Fruit fly (Drosophila melanogaster) whole organism, prepupa: ENCODE results near the gene sba.
A peak's percentile ranks its signal among the peaks of the same experiment; 100 is the strongest.

Experiments used
- Blimp-1 ChIP-seq: fragments of 200-800 bp; sonication (Bioruptor generic); optimal IDR thresholded peaks from 3 replicates; lab custom pipeline; 2017; ENCODE audit warnings: missing biosample characterization, missing genetic modification characterization, mild to moderate bottlenecking, moderate library complexity, missing genetic modification reagents
- CG10631 ChIP-seq: fragments of 200-800 bp; sonication (Bioruptor generic); optimal IDR thresholded peaks from 2 replicates; lab custom pipeline; 2016; ENCODE audit warnings: missing biosample characterization, missing genetic modification characterization
- CG11294 ChIP-seq: fragments of 200-800 bp; sonication (Bioruptor generic); IDR thresholded peaks from 2 replicates; pipeline ENCODE4 v1.3.6; 2022; ENCODE audit warnings: missing biosample characterization, missing genetic modification characterization
- CG11762 ChIP-seq: fragments of 200-800 bp; sonication (Bioruptor generic); optimal IDR thresholded peaks from 3 replicates; lab custom pipeline; 2016; ENCODE audit warnings: missing biosample characterization, missing genetic modification characterization; ENCODE audit not compliant: insufficient read depth
- CG15336 ChIP-seq: fragments of 200-800 bp; sonication (Bioruptor generic); IDR thresholded peaks from 2 replicates; pipeline ENCODE4 v1.3.6; 2022; ENCODE audit warnings: missing biosample characterization, missing genetic modification characterization
- CG1621 ChIP-seq: fragments of 200-800 bp; sonication (Bioruptor generic); optimal IDR thresholded peaks from 3 replicates; lab custom pipeline; 2018; ENCODE audit warnings: missing biosample characterization, mild to moderate bottlenecking, missing genetic modification characterization
- CG16779 ChIP-seq: fragments of 200-800 bp; sonication (Bioruptor generic); optimal IDR thresholded peaks from 3 replicates; lab custom pipeline; 2017; ENCODE audit warnings: missing biosample characterization, mild to moderate bottlenecking, missing genetic modification characterization
- CG31627 ChIP-seq: fragments of 200-800 bp; sonication (Bioruptor generic); optimal IDR thresholded peaks from 3 replicates; lab custom pipeline; 2016; ENCODE audit warnings: missing biosample characterization, missing genetic modification characterization
- CG32006 ChIP-seq: fragments of 200-800 bp; sonication (Bioruptor generic); optimal IDR thresholded peaks from 3 replicates; lab custom pipeline; 2017; ENCODE audit warnings: missing biosample characterization, mild to moderate bottlenecking, missing genetic modification characterization
- CG34406 ChIP-seq: fragments of 200-800 bp; sonication (Bioruptor generic); optimal IDR thresholded peaks from 3 replicates; lab custom pipeline; 2016; ENCODE audit warnings: missing biosample characterization, missing genetic modification characterization
- CG4318 ChIP-seq: fragments of 200-800 bp; sonication (Bioruptor generic); optimal IDR thresholded peaks from 3 replicates; lab custom pipeline; 2017; ENCODE audit warnings: missing biosample characterization, mild to moderate bottlenecking, missing genetic modification characterization
- CG6163 ChIP-seq: fragments of 200-800 bp; sonication (Bioruptor generic); IDR thresholded peaks from 3 replicates; pipeline ENCODE4 v1.3.6; 2022; ENCODE audit warnings: missing biosample characterization, missing genetic modification characterization
- CG6276 ChIP-seq: fragments of 200-800 bp; sonication (Bioruptor generic); optimal IDR thresholded peaks from 2 replicates; lab custom pipeline; 2017; ENCODE audit warnings: missing biosample characterization, mild to moderate bottlenecking, missing genetic modification characterization
- CG6808 ChIP-seq: fragments of 200-800 bp; sonication (Bioruptor generic); optimal IDR thresholded peaks from 3 replicates; lab custom pipeline; 2017; ENCODE audit warnings: missing biosample characterization, missing genetic modification characterization, mild to moderate bottlenecking, moderate library complexity, missing genetic modification reagents
- CG7368 ChIP-seq: fragments of 200-800 bp; sonication (Bioruptor generic); optimal IDR thresholded peaks from 3 replicates; lab custom pipeline; 2016; ENCODE audit warnings: missing biosample characterization, missing genetic modification characterization
- CG8119 ChIP-seq: fragments of 200-800 bp; sonication (Bioruptor generic); IDR thresholded peaks from 3 replicates; pipeline ENCODE4 v1.3.6; 2022; ENCODE audit warnings: missing biosample characterization, missing genetic modification characterization
- CG8632 ChIP-seq: fragments of 200-800 bp; sonication (Bioruptor generic); optimal IDR thresholded peaks from 3 replicates; lab custom pipeline; 2016; ENCODE audit warnings: missing biosample characterization, missing genetic modification characterization
- Eip78C ChIP-seq: fragments of 200-800 bp; sonication (Bioruptor generic); peaks from one replicate; lab custom pipeline; 2016; ENCODE audit warnings: missing biosample characterization, missing genetic modification characterization
- Ets96B ChIP-seq: fragments of 200-800 bp; optimal IDR thresholded peaks from 2 replicates; lab custom pipeline; 2019; ENCODE audit warnings: missing biosample characterization, mild to moderate bottlenecking, missing genetic modification characterization, moderate library complexity
- Hr38 ChIP-seq: sonication (Bioruptor generic); optimal IDR thresholded peaks from 2 replicates; lab custom pipeline; 2016; ENCODE audit warnings: missing biosample characterization, missing genetic modification characterization
- Lpt ChIP-seq: fragments of 200-800 bp; sonication (Bioruptor generic); optimal IDR thresholded peaks from 3 replicates; lab custom pipeline; 2016; ENCODE audit warnings: missing biosample characterization, missing genetic modification characterization
- Smox ChIP-seq: fragments of 200-800 bp; sonication (Bioruptor generic); optimal IDR thresholded peaks from 3 replicates; lab custom pipeline; 2016; ENCODE audit warnings: missing biosample characterization, missing genetic modification characterization
- Sox102F ChIP-seq: fragments of 200-800 bp; sonication (Bioruptor generic); optimal IDR thresholded peaks from 2 replicates; lab custom pipeline; 2016; ENCODE audit warnings: missing biosample characterization, mild to moderate bottlenecking, missing genetic modification characterization
- Sox14 ChIP-seq: fragments of 200-800 bp; sonication (Bioruptor generic); optimal IDR thresholded peaks from 3 replicates; lab custom pipeline; 2016; ENCODE audit warnings: missing biosample characterization, missing genetic modification characterization
- achi ChIP-seq: fragments of 200-800 bp; sonication (Bioruptor generic); optimal IDR thresholded peaks from 3 replicates; lab custom pipeline; 2016; ENCODE audit warnings: missing biosample characterization, missing genetic modification characterization
- acj6 ChIP-seq: fragments of 200-800 bp; sonication (Bioruptor generic); optimal IDR thresholded peaks from 3 replicates; lab custom pipeline; 2016; ENCODE audit warnings: missing biosample characterization, missing genetic modification characterization
- cyc ChIP-seq: fragments of 200-800 bp; sonication (Bioruptor generic); optimal IDR thresholded peaks from 3 replicates; lab custom pipeline; 2016; ENCODE audit warnings: missing biosample characterization, missing genetic modification characterization
- dac ChIP-seq: fragments of 200-800 bp; sonication (Bioruptor generic); optimal IDR thresholded peaks from 2 replicates; lab custom pipeline; 2017; ENCODE audit warnings: missing biosample characterization, mild to moderate bottlenecking, missing genetic modification characterization
- dsx ChIP-seq: fragments of 200-800 bp; optimal IDR thresholded peaks from 3 replicates; lab custom pipeline; 2019; ENCODE audit warnings: missing biosample characterization, mild to moderate bottlenecking, missing genetic modification characterization, moderate library complexity; ENCODE audit not compliant: poor library complexity, severe bottlenecking
- eg ChIP-seq: fragments of 200-800 bp; sonication (Bioruptor generic); IDR thresholded peaks from 3 replicates; pipeline ENCODE4 v1.3.6; 2022; ENCODE audit warnings: missing biosample characterization, missing genetic modification characterization
- esn ChIP-seq: fragments of 200-800 bp; sonication (Bioruptor generic); optimal IDR thresholded peaks from 2 replicates; lab custom pipeline; 2016; ENCODE audit warnings: missing biosample characterization, mild to moderate bottlenecking, missing genetic modification characterization, moderate library complexity
- fd59A ChIP-seq: fragments of 200-800 bp; sonication (Bioruptor generic); optimal IDR thresholded peaks from 2 replicates; lab custom pipeline; 2017; ENCODE audit warnings: missing biosample characterization, mild to moderate bottlenecking, missing genetic modification characterization, missing genetic modification reagents
- fd85E ChIP-seq: fragments of 200-800 bp; sonication (Bioruptor generic); optimal IDR thresholded peaks from 3 replicates; lab custom pipeline; 2016; ENCODE audit warnings: missing biosample characterization, missing genetic modification characterization
- fkh ChIP-seq: fragments of 200-800 bp; sonication (Bioruptor generic); optimal IDR thresholded peaks from 3 replicates; lab custom pipeline; 2017; ENCODE audit warnings: missing biosample characterization, mild to moderate bottlenecking, missing genetic modification characterization, moderate library complexity
- net ChIP-seq: fragments of 200-800 bp; sonication (Bioruptor generic); optimal IDR thresholded peaks from 3 replicates; lab custom pipeline; 2016; ENCODE audit warnings: missing biosample characterization, missing genetic modification characterization
- pdm3 ChIP-seq: fragments of 200-800 bp; sonication (Bioruptor generic); optimal IDR thresholded peaks from 3 replicates; lab custom pipeline; 2016; ENCODE audit warnings: missing biosample characterization, missing genetic modification characterization
- spab ChIP-seq: fragments of 200-800 bp; sonication (Bioruptor generic); optimal IDR thresholded peaks from 2 replicates; lab custom pipeline; 2017; ENCODE audit warnings: missing biosample characterization, mild to moderate bottlenecking, missing genetic modification characterization, missing genetic modification reagents
- ss ChIP-seq, 2 experiments: fragments of 200-800 bp; sonication (Bioruptor generic); optimal IDR thresholded peaks; 2 replicates in 1 of 2; 3 replicates in 1 of 2; lab custom pipeline; 2017 to 2018; ENCODE audit warnings: mild to moderate bottlenecking in 2 of 2, missing biosample characterization in 2 of 2, missing genetic modification characterization in 2 of 2, moderate library complexity in 1 of 2
- svp ChIP-seq: fragments of 200-800 bp; sonication (Bioruptor generic); peaks from one replicate; lab custom pipeline; 2016; ENCODE audit warnings: missing biosample characterization, missing genetic modification characterization
- topi ChIP-seq: fragments of 200-800 bp; sonication (Bioruptor generic); optimal IDR thresholded peaks from 3 replicates; lab custom pipeline; 2016; ENCODE audit warnings: missing biosample characterization, missing genetic modification characterization
- vri ChIP-seq: fragments of 200-800 bp; sonication (Bioruptor generic); optimal IDR thresholded peaks from 3 replicates; lab custom pipeline; 2016; ENCODE audit warnings: missing biosample characterization, mild to moderate bottlenecking, missing genetic modification characterization

sba gene

dm6 chr3R:23902034-23902433, 20.7 kb downstream of the sba start (continued):
- TF ChIP-seq Lpt (GFP tag; lab: Kevin White, UChicago) (no peak), fd59A (GFP tag; lab: Kevin White, UChicago) (peak; percentile 29), topi (GFP tag; lab: Kevin White, UChicago) (no peak), CG11762 (GFP tag; lab: Kevin White, UChicago) (no peak), esn (GFP tag; lab: Kevin White, UChicago) (no peak), CG34406 (GFP tag; lab: Kevin White, UChicago) (no peak), Sox102F (GFP tag; lab: Kevin White, UChicago) (no peak), CG8632 (GFP tag; lab: Kevin White, UChicago) (peak; percentile 15), CG16779 (no peak), CG15336 (GFP tag; lab: Robert Waterston, UW) (peak; percentile 22; the same call in 1 of the 2 replicates), dsx (GFP tag; lab: Kevin White, UChicago) (no peak), Sox14 (GFP tag; lab: Kevin White, UChicago) (no peak), spab (GFP tag; lab: Kevin White, UChicago) (peak; percentile 7), cyc (no peak), CG31627 (no peak), Ets96B (tag; lab: Kevin White, UChicago) (peak; percentile 34), Eip78C (GFP tag; lab: Kevin White, UChicago) (peak; percentile 61), dac (no peak), CG32006 (GFP tag; lab: Kevin White, UChicago) (no peak), CG11294 (GFP tag; lab: Robert Waterston, UW) (no peak), eg (GFP tag; lab: Robert Waterston, UW) (no peak), fkh (GFP tag; lab: Kevin White, UChicago) (no peak), CG6808 (GFP tag; lab: Kevin White, UChicago) (no peak), vri (GFP tag; lab: Kevin White, UChicago) (no peak), achi (peak; percentile 20), CG4318 (GFP tag; lab: Kevin White, UChicago) (no peak), svp (no peak), Hr38 (no peak), ss (GFP tag; optimal IDR thresholded peaks at IDR 0.05; lab: Kevin White, UChicago) (peak in 1 of 2 experiments; percentile 45), CG6276 (GFP tag; lab: Kevin White, UChicago) (no peak), CG10631 (GFP tag; lab: Kevin White, UChicago) (peak; percentile 12), CG8119 (GFP tag; lab: Robert Waterston, UW) (peak; percentile 62; the same call in 2 of the 3 replicates)
- TF ChIP-seq, all 60 proteins: peak for 12

- TF ChIP-seq achi = no peak
- TF ChIP-seq Eip78C (GFP tag; lab: Kevin White, UChicago) = no peak
- TF ChIP-seq CG1621 (tag; lab: Kevin White, UChicago) = no peak
- TF ChIP-seq net (GFP tag; lab: Kevin White, UChicago) = no peak
- no peak for TF ChIP-seq Hr38
- TF ChIP-seq Blimp-1 (GFP tag; lab: Kevin White, UChicago) = no peak
- no peak for TF ChIP-seq acj6 (GFP tag; lab: Kevin White, UChicago)
- no peak for TF ChIP-seq CG16779
- TF ChIP-seq pdm3 (GFP tag; lab: Kevin White, UChicago) = no peak
- no peak for TF ChIP-seq CG7368 (GFP tag; lab: Kevin White, UChicago)
- TF ChIP-seq fd85E (GFP tag; lab: Kevin White, UChicago) = no peak
- TF ChIP-seq Smox = no peak
- TF ChIP-seq fd59A (GFP tag; lab: Kevin White, UChicago) = no peak
- no peak for TF ChIP-seq ss (GFP tag; optimal IDR thresholded peaks at IDR 0.05; lab: Kevin White, UChicago)
- no peak for TF ChIP-seq CG6163
- TF ChIP-seq CG4318 (GFP tag; lab: Kevin White, UChicago) = no peak
- TF ChIP-seq CG10631 (GFP tag; lab: Kevin White, UChicago) = no peak
These were observed 22.7 kb downstream of the sba start for dm6 chr3R:23900092-23900491.
